Worm (Caenorhabditis elegans) whole organism, young adult: ENCODE results near the gene ugt-52.

ENCODE experiments used
- D2030.7 ChIP-seq: fragments of 200-800 bp; sonication (Bioruptor generic); IDR thresholded peaks from 2 replicates; pipeline ENCODE4 v1.3.6; 2022; ENCODE audit warnings: missing genetic modification reagents, missing genetic modification characterization, missing compliant biosample characterization
- F55B11.4 ChIP-seq: sonication (generic microtip); optimal IDR thresholded peaks from 2 replicates; lab custom pipeline; 2016; ENCODE audit warnings: missing compliant biosample characterization, missing genetic modification characterization, borderline replicate concordance; ENCODE audit not compliant: insufficient read depth
- aptf-2 ChIP-seq: fragments of 200-800 bp; sonication (Bioruptor generic); conservative IDR thresholded peaks from 2 replicates; pipeline ENCODE4 v1.3.6; 2022; ENCODE audit warnings: missing genetic modification reagents, missing genetic modification characterization, missing compliant biosample characterization
- ets-4 ChIP-seq: fragments of 200-800 bp; sonication (Bioruptor generic); optimal IDR thresholded peaks from 2 replicates; lab custom pipeline; 2018; ENCODE audit warnings: mild to moderate bottlenecking, missing genetic modification characterization, missing compliant biosample characterization
- lin-35 ChIP-seq, 3 experiments: fragments of 150-350 bp in 2 of 3; sonication (generic microtip) in 1 of 3; optimal IDR thresholded peaks; 2 replicates each; lab custom pipeline; 2014 to 2018; ENCODE audit warnings: missing biosample characterization in 3 of 3, missing genetic modification characterization in 3 of 3, missing genetic modification reagents in 3 of 3
- lin-40 ChIP-seq: sonication (generic microtip); optimal IDR thresholded peaks from 2 replicates; lab custom pipeline; 2016; ENCODE audit warnings: missing genetic modification characterization, mild to moderate bottlenecking, missing compliant biosample characterization, missing genotype, missing genetic modification reagents
- mel-28 ChIP-seq: sonication (generic microtip); optimal IDR thresholded peaks from 2 replicates; lab custom pipeline; 2016; ENCODE audit warnings: borderline replicate concordance, mild to moderate bottlenecking, missing genetic modification characterization, missing compliant biosample characterization
- nfya-2 ChIP-seq: fragments of 200-800 bp; sonication (Bioruptor generic); IDR thresholded peaks from 2 replicates; pipeline ENCODE4 v1.3.6; 2022; ENCODE audit warnings: missing genetic modification reagents, missing genetic modification characterization, missing compliant biosample characterization
- pha-4 ChIP-seq: fragments of 150-350 bp; sonication (generic microtip); optimal IDR thresholded peaks from 2 replicates; lab custom pipeline; 2014; ENCODE audit warnings: missing biosample characterization, missing genetic modification reagents, missing genetic modification characterization

DNA sequence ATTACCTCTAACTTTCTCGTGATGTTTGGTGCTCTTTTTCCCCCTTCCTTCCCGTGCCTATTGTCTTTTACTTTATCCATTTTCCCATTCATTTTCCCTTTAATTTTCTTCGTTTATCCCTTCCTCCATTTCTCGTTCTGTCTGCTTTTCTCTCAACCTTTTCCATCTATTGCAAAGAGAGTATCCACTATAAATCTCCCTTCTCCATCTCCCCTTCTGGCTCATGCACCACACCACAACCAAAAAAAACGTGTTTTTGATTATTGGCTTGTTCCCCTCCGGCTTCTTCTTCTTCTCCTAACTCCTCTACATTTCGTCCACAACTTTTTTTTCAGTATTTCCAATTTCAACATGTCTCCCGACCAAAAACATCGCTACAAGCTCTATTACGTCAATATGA lies 18.3 kb upstream of the ugt-52 start, which contains the start of gene gst-40:
- no peak for TF ChIP-seq nfya-2 (GFP tag; lab: Robert Waterston, UW)
- no peak for TF ChIP-seq lin-40 (tag; lab: Kevin White, UChicago)
- no peak for TF ChIP-seq pha-4 (tag; lab: Kevin White, UChicago)
- TF ChIP-seq D2030.7 = no peak
- no peak for TF ChIP-seq mel-28
- TF ChIP-seq ets-4 (GFP tag; lab: Kevin White, UChicago) = no peak
- no peak for TF ChIP-seq aptf-2
- no peak for TF ChIP-seq F55B11.4 (tag; lab: Kevin White, UChicago)
- no peak for TF ChIP-seq lin-35 (GFP tag; optimal IDR thresholded peaks at IDR 0.05; lab: Kevin White, UChicago)
